Worm (Caenorhabditis elegans) whole organism, L4 larva: ENCODE data around the gene F47B10.6.
A peak's percentile ranks its signal among the peaks of the same experiment; 100 is the strongest.

Source experiments
- F10B5.3 ChIP-seq: sonication (generic microtip); optimal IDR thresholded peaks from 2 replicates; lab custom pipeline; 2016; ENCODE audit warnings: mild to moderate bottlenecking, missing genetic modification characterization, missing compliant biosample characterization
- F26F4.8 ChIP-seq: fragments of 200-800 bp; sonication (Bioruptor generic); conservative IDR thresholded peaks from 2 replicates; pipeline ENCODE4 v1.3.6; 2022; ENCODE audit warnings: missing genetic modification characterization, missing compliant biosample characterization
- F44E2.7 ChIP-seq: fragments of 200-800 bp; sonication (Bioruptor generic); IDR thresholded peaks from 2 replicates; pipeline ENCODE4 v2.1.2; 2022; ENCODE audit warnings: missing genetic modification characterization, missing compliant biosample characterization
- ZK546.5 ChIP-seq, 2 experiments: sonication (generic microtip); optimal IDR thresholded peaks; 2 replicates each; lab custom pipeline; 2017; ENCODE audit warnings: missing biosample characterization in 2 of 2, missing genetic modification characterization in 2 of 2
- aha-1 ChIP-seq: fragments of 150-350 bp; peaks from one replicate; lab custom pipeline; 2014; ENCODE audit warnings: missing biosample characterization, missing genetic modification characterization
- ceh-20 ChIP-seq: fragments of 200-800 bp; sonication (Bioruptor generic); IDR thresholded peaks from 2 replicates; pipeline ENCODE4 v1.3.6; 2022; ENCODE audit warnings: missing genetic modification reagents, missing genetic modification characterization, missing compliant biosample characterization
- ceh-32 ChIP-seq: sonication (generic microtip); optimal IDR thresholded peaks from 2 replicates; lab custom pipeline; 2016; ENCODE audit warnings: mild to moderate bottlenecking, missing genetic modification characterization, missing compliant biosample characterization; ENCODE audit not compliant: poor library complexity
- ceh-82 ChIP-seq: sonication (generic microtip); optimal IDR thresholded peaks from 2 replicates; lab custom pipeline; 2017; ENCODE audit warnings: missing biosample characterization, missing genetic modification characterization
- ces-1 ChIP-seq: fragments of 150-350 bp; sonication (generic microtip); optimal IDR thresholded peaks from 4 replicates; lab custom pipeline; 2014; ENCODE audit warnings: missing biosample characterization, missing genetic modification reagents, missing genetic modification characterization
- cey-2 ChIP-seq: sonication (generic microtip); optimal IDR thresholded peaks from 3 replicates; lab custom pipeline; 2017; ENCODE audit warnings: missing genetic modification characterization, mild to moderate bottlenecking, missing compliant biosample characterization, antibody characterized with exemption, borderline replicate concordance; ENCODE audit not compliant: insufficient read depth
- daf-16 ChIP-seq, 3 experiments: sonication (generic microtip); optimal IDR thresholded peaks; 2 replicates each; lab custom pipeline; 2016 to 2017; ENCODE audit warnings: missing genetic modification characterization in 3 of 3, missing genetic modification reagents in 3 of 3, mild to moderate bottlenecking in 2 of 3, missing compliant biosample characterization in 2 of 3, missing biosample characterization in 1 of 3, moderate library complexity in 1 of 3
- dmd-6 ChIP-seq: fragments of 200-800 bp; sonication (Bioruptor generic); IDR thresholded peaks from 2 replicates; pipeline ENCODE4 v1.3.6; 2022; ENCODE audit warnings: missing genetic modification reagents, missing genetic modification characterization, missing compliant biosample characterization
- dpl-1 ChIP-seq: fragments of 150-350 bp; optimal IDR thresholded peaks from 2 replicates; lab custom pipeline; 2014; ENCODE audit warnings: missing biosample characterization, missing genetic modification reagents, missing genetic modification characterization
- fos-1 ChIP-seq: fragments of 150-350 bp; optimal IDR thresholded peaks from 2 replicates; lab custom pipeline; 2014; ENCODE audit warnings: missing biosample characterization, missing genetic modification characterization
- gei-8 ChIP-seq: fragments of 200-800 bp; sonication (Bioruptor generic); optimal IDR thresholded peaks from 2 replicates; lab custom pipeline; 2018; ENCODE audit warnings: mild to moderate bottlenecking, missing genetic modification characterization, missing compliant biosample characterization
- hlh-11 ChIP-seq: fragments of 200-800 bp; sonication (Bioruptor generic); optimal IDR thresholded peaks from 2 replicates; lab custom pipeline; 2018; ENCODE audit warnings: mild to moderate bottlenecking, missing genetic modification characterization, missing compliant biosample characterization
- lin-13 ChIP-seq: fragments of 150-350 bp; optimal IDR thresholded peaks from 2 replicates; lab custom pipeline; 2014; ENCODE audit warnings: missing biosample characterization, missing genetic modification reagents, missing genetic modification characterization
- lin-38 ChIP-seq: fragments of 200-800 bp; sonication (Bioruptor generic); IDR thresholded peaks from 2 replicates; pipeline ENCODE4 v1.3.6; 2022; ENCODE audit warnings: missing genetic modification reagents, missing genetic modification characterization, missing compliant biosample characterization
- mdl-1 ChIP-seq, 2 experiments: fragments of 150-350 bp in 1 of 2; sonication (generic microtip) in 1 of 2; optimal IDR thresholded peaks; 2 replicates each; lab custom pipeline; 2014 to 2017; ENCODE audit warnings: missing biosample characterization in 2 of 2, missing genetic modification characterization in 2 of 2
- mxl-3 ChIP-seq: fragments of 200-800 bp; sonication (Bioruptor generic); optimal IDR thresholded peaks from 2 replicates; lab custom pipeline; 2018; ENCODE audit warnings: mild to moderate bottlenecking, missing genetic modification characterization, missing compliant biosample characterization
- nhr-111 ChIP-seq: fragments of 200-800 bp; sonication (Bioruptor generic); optimal IDR thresholded peaks from 2 replicates; lab custom pipeline; 2018; ENCODE audit warnings: mild to moderate bottlenecking, missing genetic modification characterization, missing compliant biosample characterization
- nhr-28 ChIP-seq: fragments of 150-350 bp; optimal IDR thresholded peaks from 2 replicates; lab custom pipeline; 2014; ENCODE audit warnings: missing biosample characterization, missing genetic modification characterization
- nhr-41 ChIP-seq: fragments of 200-800 bp; sonication (Bioruptor generic); IDR thresholded peaks from 2 replicates; pipeline ENCODE4 v1.3.6; 2022; ENCODE audit warnings: missing genetic modification reagents, missing genetic modification characterization, missing compliant biosample characterization
- nhr-48 ChIP-seq: sonication (generic microtip); optimal IDR thresholded peaks from 2 replicates; lab custom pipeline; 2016; ENCODE audit warnings: mild to moderate bottlenecking, missing genetic modification characterization, missing compliant biosample characterization
- nhr-77 ChIP-seq: fragments of 150-350 bp; optimal IDR thresholded peaks from 2 replicates; lab custom pipeline; 2014; ENCODE audit warnings: missing biosample characterization, missing genetic modification characterization
- php-3 ChIP-seq: fragments of 200-800 bp; sonication (Bioruptor generic); IDR thresholded peaks from 2 replicates; pipeline ENCODE4 v1.3.6; 2022; ENCODE audit warnings: missing genetic modification reagents, missing genetic modification characterization, missing compliant biosample characterization
- pqm-1 ChIP-seq: sonication (generic microtip); optimal IDR thresholded peaks from 2 replicates; lab custom pipeline; 2017; ENCODE audit warnings: missing biosample characterization, missing genetic modification characterization
- skn-1 ChIP-seq: fragments of 150-350 bp; optimal IDR thresholded peaks from 2 replicates; lab custom pipeline; 2014; ENCODE audit warnings: missing biosample characterization, missing genetic modification characterization
- unc-62 ChIP-seq, 3 experiments: fragments of 150-350 bp in 1 of 3; sonication (generic microtip); optimal IDR thresholded peaks in 2 of 3; peaks in 1 of 3; 1 replicate in 1 of 3; 2 replicates in 2 of 3; lab custom pipeline; 2014 to 2017; ENCODE audit warnings: missing biosample characterization in 3 of 3, missing genetic modification characterization in 3 of 3, missing genetic modification reagents in 3 of 3, missing genotype in 1 of 3
- vab-7 ChIP-seq: fragments of 200-800 bp; sonication (Bioruptor generic); IDR thresholded peaks from 2 replicates; pipeline ENCODE4 v1.3.6; 2022; ENCODE audit warnings: missing genetic modification reagents, missing genetic modification characterization, missing compliant biosample characterization
- zip-2 ChIP-seq: fragments of 150-350 bp; optimal IDR thresholded peaks from 2 replicates; lab custom pipeline; 2014; ENCODE audit warnings: missing biosample characterization, missing genetic modification characterization

F47B10.6 gene

DNA sequence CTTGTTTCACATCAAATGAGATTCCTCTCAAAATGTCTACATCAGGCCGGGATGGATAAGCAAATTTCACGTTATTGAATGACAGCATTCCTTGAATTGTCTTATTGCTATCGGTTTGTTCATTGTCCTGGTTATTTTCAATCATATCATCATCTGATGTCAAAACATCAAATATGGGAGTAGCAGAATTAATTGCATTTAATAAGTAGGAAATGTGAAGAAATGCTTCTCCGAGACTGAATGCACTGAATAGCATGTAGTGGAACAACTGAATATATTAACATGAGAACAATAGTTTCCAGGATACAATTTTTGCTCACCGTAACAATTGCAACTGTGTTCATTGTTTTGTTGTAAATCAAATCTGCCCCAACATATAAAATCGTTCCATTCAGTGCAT lies 25.7 kb upstream of the F47B10.6 start:
- TF ChIP-seq aha-1 (tag; lab: Kevin White, UChicago) (peak; percentile 96), unc-62 (GFP tag; optimal IDR thresholded peaks at IDR 0.05 in 1 of 2; lab: Kevin White, UChicago) (peak in 1 of 2 experiments; percentile 81), unc-62 (tag; optimal IDR thresholded peaks at IDR 0.05; lab: Kevin White, UChicago) (no peak), ZK546.5 (tag; optimal IDR thresholded peaks at IDR 0.05; lab: Kevin White, UChicago) (no peak)

DNA sequence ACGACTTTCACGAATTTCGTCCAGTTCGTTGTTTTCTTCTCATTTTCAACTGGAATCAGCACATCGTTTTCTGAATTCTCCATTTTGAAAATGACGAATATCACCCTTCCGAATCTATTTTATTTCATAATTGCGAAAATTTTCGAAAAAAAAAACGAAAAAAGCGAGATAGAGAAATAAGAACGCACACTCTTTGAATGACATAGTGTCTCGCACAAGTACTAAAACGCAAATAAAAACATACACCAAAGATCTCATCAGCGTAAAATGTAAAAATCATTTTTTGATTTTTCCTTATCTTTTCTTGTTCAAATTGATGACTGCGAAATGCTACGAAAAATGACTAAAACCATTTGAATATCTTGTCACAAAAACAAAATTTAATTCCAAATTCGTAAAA lies 24.0 kb upstream of the F47B10.6 start, which contains the start of gene pgp-8:
TSS of gene pgp-8 (minus strand) at position 101 of the 400 bp plus-strand sequence.
- TF ChIP-seq php-3 (GFP tag; lab: Robert Waterston, UW) (no peak), dmd-6 (GFP tag; lab: Robert Waterston, UW) (peak; percentile 39)

ce11 chrX:10870137-10870536 lies 18.2 kb upstream of the F47B10.6 start, which contains the start of gene pgp-7:
TSS of gene pgp-7 (minus strand) at chrX:10870237.
- TF ChIP-seq hlh-11 (tag; lab: Kevin White, UChicago) (no peak), ceh-82 (tag; lab: Kevin White, UChicago) (no peak), unc-62 (GFP tag; optimal IDR thresholded peaks at IDR 0.05 in 1 of 2; lab: Kevin White, UChicago) (peak in 1 of 2 experiments; percentile 20), unc-62 (tag; optimal IDR thresholded peaks at IDR 0.05; lab: Kevin White, UChicago) (no peak)

DNA sequence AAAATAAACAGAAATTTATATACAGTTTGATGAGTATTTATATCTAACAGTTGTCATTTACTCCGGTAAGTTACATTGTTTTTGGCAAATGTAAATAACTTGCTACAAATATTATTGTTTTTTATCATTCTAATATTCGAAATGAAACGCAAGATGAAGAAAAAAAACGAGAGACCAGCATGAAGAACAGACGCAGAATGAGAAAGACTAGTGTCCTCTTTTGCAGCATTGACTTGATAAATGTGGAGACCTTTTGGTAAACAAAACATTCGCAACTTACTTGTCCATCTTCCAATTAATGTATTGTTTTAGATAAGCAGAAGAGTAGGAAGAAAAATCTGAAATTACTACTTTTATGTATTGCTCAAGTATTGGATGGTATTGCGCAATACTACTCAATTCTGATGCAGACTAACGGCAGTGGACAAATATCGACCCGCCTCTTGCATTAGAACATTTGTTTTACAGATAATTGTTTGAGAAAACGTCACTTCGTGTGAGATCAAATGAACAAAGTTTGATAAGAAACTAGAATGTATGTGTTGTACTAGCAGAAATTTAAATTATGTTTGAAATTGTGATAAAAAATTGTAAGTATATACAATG lies 11.1 kb upstream of the F47B10.6 start, which contains the start of gene pgp-6:
TSS of gene pgp-6 (minus strand) at position 288 of the 606 bp plus-strand sequence.
- TF ChIP-seq nhr-28 (tag; lab: Kevin White, UChicago) (peak; percentile 55), pqm-1 (tag; lab: Kevin White, UChicago) (peak; percentile 72), nhr-41 (GFP tag; lab: Robert Waterston, UW) (no peak), zip-2 (tag; lab: Kevin White, UChicago) (peak; percentile 89), daf-16 (GFP tag; optimal IDR thresholded peaks at IDR 0.05; lab: Kevin White, UChicago) (no peak), daf-16 (tag; optimal IDR thresholded peaks at IDR 0.05; lab: Kevin White, UChicago) (peak; percentile 84), unc-62 (GFP tag; optimal IDR thresholded peaks at IDR 0.05 in 1 of 2; lab: Kevin White, UChicago) (peak in 1 of 2 experiments; percentile 69), unc-62 (tag; optimal IDR thresholded peaks at IDR 0.05; lab: Kevin White, UChicago) (no peak), aha-1 (tag; lab: Kevin White, UChicago) (peak; percentile 80), nhr-48 (tag; lab: Kevin White, UChicago) (no peak)

DNA sequence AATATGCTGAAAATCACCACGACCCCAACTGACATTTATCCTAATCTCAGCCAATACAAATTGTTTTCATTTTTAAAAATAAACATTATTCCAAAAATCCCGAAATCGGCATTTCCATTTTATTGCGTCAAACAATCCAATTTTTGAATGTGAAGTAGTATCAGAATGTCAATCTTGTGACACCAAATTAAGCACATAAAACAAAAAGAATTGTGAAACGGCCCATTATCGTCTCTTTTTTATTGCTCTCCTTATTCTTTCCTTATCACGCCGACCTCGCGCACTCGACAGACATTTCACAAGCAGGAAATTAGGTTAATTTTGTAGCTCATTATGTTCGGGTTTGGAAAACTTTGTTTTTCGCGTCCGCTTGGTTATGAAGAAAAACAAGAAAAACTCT lies 7.8 kb upstream of the F47B10.6 start, which contains the start of gene T21E8.4:
TSS of gene T21E8.4 (plus strand) at position 301 of the 400 bp plus-strand sequence.
- TF ChIP-seq ceh-32 (tag; lab: Kevin White, UChicago) (no peak), mdl-1 (tag; optimal IDR thresholded peaks at IDR 0.05; lab: Kevin White, UChicago) (no peak), ceh-20 (no peak), nhr-41 (GFP tag; lab: Robert Waterston, UW) (no peak), dmd-6 (GFP tag; lab: Robert Waterston, UW) (no peak), dpl-1 (GFP tag; lab: Kevin White, UChicago) (no peak), lin-38 (no peak), aha-1 (tag; lab: Kevin White, UChicago) (no peak), F10B5.3 (tag; lab: Kevin White, UChicago) (no peak), F26F4.8 (GFP tag; lab: Robert Waterston, UW) (no peak), gei-8 (GFP tag; lab: Kevin White, UChicago) (no peak), nhr-111 (GFP tag; lab: Kevin White, UChicago) (no peak), mxl-3 (no peak), nhr-77 (tag; lab: Kevin White, UChicago) (no peak), vab-7 (no peak), skn-1 (tag; lab: Kevin White, UChicago) (no peak)
- TF ChIP-seq, all 104 proteins: peak for 0

DNA sequence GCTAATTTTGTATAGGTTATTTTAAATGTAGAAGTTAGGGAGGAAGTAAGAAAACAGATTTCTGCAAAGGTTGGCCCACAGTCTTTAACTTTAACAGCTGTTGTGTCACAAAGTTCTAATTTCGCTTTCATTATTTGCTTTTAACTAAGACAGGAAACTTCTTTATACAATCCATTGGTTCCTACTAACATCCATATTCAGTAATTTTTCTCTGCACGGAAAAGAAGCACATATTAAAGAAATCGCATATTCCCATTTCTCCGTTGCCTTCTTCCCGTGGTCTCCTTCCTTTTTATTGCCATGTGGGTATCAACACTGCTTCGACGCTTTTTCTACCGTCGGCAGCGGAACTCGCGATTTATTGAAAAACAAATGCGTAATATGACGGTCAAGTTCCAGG lies 6.3 kb upstream of the F47B10.6 start, which contains the start of gene T21E8.6:
TSS of gene T21E8.6 (plus strand) at position 301 of the 400 bp plus-strand sequence.
- TF ChIP-seq F44E2.7 (GFP tag; lab: Robert Waterston, UW) = no peak
- no peak for TF ChIP-seq aha-1 (tag; lab: Kevin White, UChicago)
- TF ChIP-seq ces-1 = no peak
- TF ChIP-seq fos-1 (tag; lab: Kevin White, UChicago) = no peak
- no peak for TF ChIP-seq lin-13 (GFP tag; lab: Kevin White, UChicago)
- TF ChIP-seq dmd-6 (GFP tag; lab: Robert Waterston, UW) = no peak
- peak in 1 of 2 experiments; percentile 56 for TF ChIP-seq unc-62 (GFP tag; optimal IDR thresholded peaks at IDR 0.05 in 1 of 2; lab: Kevin White, UChicago)
- no peak for TF ChIP-seq unc-62 (tag; optimal IDR thresholded peaks at IDR 0.05; lab: Kevin White, UChicago)
- TF ChIP-seq cey-2 (tag; lab: Kevin White, UChicago) = no peak
